Worm (Caenorhabditis elegans) whole organism, dauer: ENCODE data around the gene srh-39.

Experiments
- unc-62 ChIP-seq: sonication (generic microtip); optimal IDR thresholded peaks from 2 replicates; lab custom pipeline; 2017; ENCODE audit warnings: missing biosample characterization, missing genetic modification reagents, missing genetic modification characterization

The srh-39 gene

ce11 chrII:7792514-7792913 is 27.2 kb upstream of the srh-39 start:
- no peak for TF ChIP-seq unc-62 (GFP tag; lab: Kevin White, UChicago)

ce11 chrII:7791408-7792050 is 26.2 kb upstream of the srh-39 start:
- TF ChIP-seq unc-62 (GFP tag; lab: Kevin White, UChicago): no peak

- no peak for TF ChIP-seq unc-62 (GFP tag; lab: Kevin White, UChicago)
These were observed 25.1 kb upstream of the srh-39 start, which contains the start of gene srlf-1 for ce11 chrII:7790324-7790898. srlf-1 (plus strand) TSS chrII:7790591.

ce11 chrII:7789605-7790004 is 24.2 kb upstream of the srh-39 start:
- TF ChIP-seq unc-62 (GFP tag; lab: Kevin White, UChicago): no peak

- TF ChIP-seq unc-62 (GFP tag; lab: Kevin White, UChicago): no peak
These were observed 18.2 kb upstream of the srh-39 start, which contains the start of gene skr-17 for ce11 chrII:7783467-7783959. skr-17 (plus strand) TSS chrII:7783517.

- no peak for TF ChIP-seq unc-62 (GFP tag; lab: Kevin White, UChicago)
These were observed 15.8 kb upstream of the srh-39 start, which contains the start of the genes snpc-1.1 and spdl-1 for ce11 chrII:7781102-7781616. snpc-1.1 (minus strand) TSS chrII:7781301. spdl-1 (plus strand) TSS chrII:7781566.

- no peak for TF ChIP-seq unc-62 (GFP tag; lab: Kevin White, UChicago)
These were observed 12.9 kb upstream of the srh-39 start for ce11 chrII:7778273-7778672.

- no peak for TF ChIP-seq unc-62 (GFP tag; lab: Kevin White, UChicago)
These were observed 12.1 kb upstream of the srh-39 start, which contains the start of gene mthf-1 for ce11 chrII:7777320-7777978. mthf-1 (minus strand) TSS chrII:7777823.

ce11 chrII:7776715-7777114 is 11.4 kb upstream of the srh-39 start:
- TF ChIP-seq unc-62 (GFP tag; lab: Kevin White, UChicago): no peak

ce11 chrII:7776232-7776631 is 10.9 kb upstream of the srh-39 start:
- no peak for TF ChIP-seq unc-62 (GFP tag; lab: Kevin White, UChicago)

- no peak for TF ChIP-seq unc-62 (GFP tag; lab: Kevin White, UChicago)
These were observed 8.2 kb upstream of the srh-39 start for ce11 chrII:7773427-7773993.

- no peak for TF ChIP-seq unc-62 (GFP tag; lab: Kevin White, UChicago)
These were observed 7.1 kb upstream of the srh-39 start, which contains the start of gene C06A8.6 for ce11 chrII:7772411-7772810. C06A8.6 (plus strand) TSS chrII:7772499.

ce11 chrII:7771917-7772316 is 6.6 kb upstream of the srh-39 start, which contains the start of gene C06A8.8:
C06A8.8 (minus strand) TSS chrII:7772017.
- no peak for TF ChIP-seq unc-62 (GFP tag; lab: Kevin White, UChicago)

ce11 chrII:7770253-7770652 is 4.9 kb upstream of the srh-39 start:
- no peak for TF ChIP-seq unc-62 (GFP tag; lab: Kevin White, UChicago)

ce11 chrII:7769254-7769653 is 3.9 kb upstream of the srh-39 start:
- TF ChIP-seq unc-62 (GFP tag; lab: Kevin White, UChicago): no peak
